Worm (Caenorhabditis elegans) whole organism, L3 larva: ENCODE data around the gene tsen-2.

ENCODE experiments used
- R02D3.7 ChIP-seq: fragments of 150-350 bp; optimal IDR thresholded peaks from 2 replicates; lab custom pipeline; 2014; ENCODE audit warnings: missing biosample characterization, missing genetic modification characterization
- aly-2 ChIP-seq: fragments of 150-350 bp; optimal IDR thresholded peaks from 2 replicates; lab custom pipeline; 2014; ENCODE audit warnings: missing biosample characterization, missing genetic modification characterization
- ceh-16 ChIP-seq: sonication (generic microtip); optimal IDR thresholded peaks from 2 replicates; lab custom pipeline; 2017; ENCODE audit warnings: missing biosample characterization, missing genetic modification characterization
- ceh-28 ChIP-seq: fragments of 150-350 bp; optimal IDR thresholded peaks from 2 replicates; lab custom pipeline; 2014; ENCODE audit warnings: missing biosample characterization, missing genetic modification reagents, missing genetic modification characterization
- ceh-82 ChIP-seq: fragments of 150-350 bp; optimal IDR thresholded peaks from 2 replicates; lab custom pipeline; 2014; ENCODE audit warnings: missing biosample characterization, missing genetic modification characterization
- ceh-9 ChIP-seq: sonication (generic microtip); optimal IDR thresholded peaks from 2 replicates; lab custom pipeline; 2018; ENCODE audit warnings: missing biosample characterization, missing genetic modification characterization
- egl-27 ChIP-seq: sonication (generic microtip); optimal IDR thresholded peaks from 4 replicates; lab custom pipeline; 2017; ENCODE audit warnings: missing biosample characterization, missing genetic modification reagents, missing genetic modification characterization
- egl-5 ChIP-seq: fragments of 150-350 bp; optimal IDR thresholded peaks from 2 replicates; lab custom pipeline; 2017; ENCODE audit warnings: missing biosample characterization, missing genetic modification reagents, missing genetic modification characterization, inconsistent platforms
- elt-1 ChIP-seq: fragments of 150-350 bp; optimal IDR thresholded peaks from 2 replicates; lab custom pipeline; 2014; ENCODE audit warnings: missing biosample characterization, missing genetic modification characterization
- elt-2 ChIP-seq: sonication (generic microtip); optimal IDR thresholded peaks from 2 replicates; lab custom pipeline; 2016; ENCODE audit warnings: missing genetic modification reagents, mild to moderate bottlenecking, missing genetic modification characterization, missing compliant biosample characterization
- elt-3 ChIP-seq, 3 experiments: fragments of 150-350 bp in 1 of 3; sonication (generic microtip) in 2 of 3; optimal IDR thresholded peaks; 2 replicates in 2 of 3; 4 replicates in 1 of 3; lab custom pipeline; 2014 to 2017; ENCODE audit warnings: missing biosample characterization in 3 of 3, missing genetic modification characterization in 3 of 3
- fkh-2 ChIP-seq: fragments of 150-350 bp; optimal IDR thresholded peaks from 2 replicates; lab custom pipeline; 2014; ENCODE audit warnings: missing biosample characterization, missing genetic modification reagents, missing genetic modification characterization
- hmg-11 ChIP-seq: sonication (generic microtip); optimal IDR thresholded peaks from 2 replicates; lab custom pipeline; 2016; ENCODE audit warnings: missing genetic modification characterization, missing compliant biosample characterization
- jun-1 ChIP-seq: fragments of 150-350 bp; optimal IDR thresholded peaks from 2 replicates; lab custom pipeline; 2014; ENCODE audit warnings: missing biosample characterization, missing genetic modification reagents, missing genetic modification characterization
- lin-15B ChIP-seq: fragments of 150-350 bp; optimal IDR thresholded peaks from 2 replicates; lab custom pipeline; 2014; ENCODE audit warnings: missing biosample characterization, missing genetic modification characterization
- lin-39 ChIP-seq: fragments of 150-350 bp; optimal IDR thresholded peaks from 2 replicates; lab custom pipeline; 2018; ENCODE audit warnings: missing biosample characterization, missing genetic modification reagents, missing genetic modification characterization
- lsy-12 ChIP-seq: sonication (generic microtip); optimal IDR thresholded peaks from 2 replicates; lab custom pipeline; 2016; ENCODE audit warnings: mild to moderate bottlenecking, missing genetic modification characterization, missing compliant biosample characterization
- mdl-1 ChIP-seq: fragments of 150-350 bp; optimal IDR thresholded peaks from 2 replicates; lab custom pipeline; 2014; ENCODE audit warnings: missing biosample characterization, missing genetic modification characterization
- mml-1 ChIP-seq: fragments of 150-350 bp; sonication (generic microtip); optimal IDR thresholded peaks from 3 replicates; lab custom pipeline; 2014; ENCODE audit warnings: missing biosample characterization, missing genetic modification characterization
- nfya-1 ChIP-seq: sonication (generic microtip); optimal IDR thresholded peaks from 2 replicates; lab custom pipeline; 2017; ENCODE audit warnings: missing genetic modification characterization, mild to moderate bottlenecking, missing compliant biosample characterization, antibody characterized with exemption, moderate library complexity; ENCODE audit not compliant: insufficient read depth
- nhr-23 ChIP-seq: fragments of 150-350 bp; optimal IDR thresholded peaks from 2 replicates; lab custom pipeline; 2014; ENCODE audit warnings: missing biosample characterization, missing genetic modification reagents, missing genetic modification characterization
- nhr-25 ChIP-seq: sonication (generic microtip); optimal IDR thresholded peaks from 2 replicates; lab custom pipeline; 2017; ENCODE audit warnings: missing biosample characterization, missing genetic modification characterization
- nhr-28 ChIP-seq: fragments of 150-350 bp; optimal IDR thresholded peaks from 2 replicates; lab custom pipeline; 2014; ENCODE audit warnings: missing biosample characterization, missing genetic modification characterization
- nhr-43 ChIP-seq: sonication (generic microtip); optimal IDR thresholded peaks from 2 replicates; lab custom pipeline; 2016; ENCODE audit warnings: mild to moderate bottlenecking, missing genetic modification characterization, missing compliant biosample characterization; ENCODE audit not compliant: poor library complexity, severe bottlenecking
- nhr-67 ChIP-seq: fragments of 150-350 bp; optimal IDR thresholded peaks from 2 replicates; lab custom pipeline; 2014; ENCODE audit warnings: missing biosample characterization, missing genetic modification characterization
- nhr-77 ChIP-seq: fragments of 150-350 bp; optimal IDR thresholded peaks from 2 replicates; lab custom pipeline; 2014; ENCODE audit warnings: missing biosample characterization, missing genetic modification characterization
- pha-4 ChIP-seq: fragments of 150-350 bp; optimal IDR thresholded peaks from 2 replicates; lab custom pipeline; 2014; ENCODE audit warnings: missing biosample characterization, missing genetic modification reagents, missing genetic modification characterization
- sea-2 ChIP-seq: fragments of 150-350 bp; sonication (generic microtip); optimal IDR thresholded peaks from 4 replicates; lab custom pipeline; 2014; ENCODE audit warnings: missing biosample characterization, missing genetic modification reagents, missing genetic modification characterization
- skn-1 ChIP-seq: fragments of 150-350 bp; optimal IDR thresholded peaks from 2 replicates; lab custom pipeline; 2014; ENCODE audit warnings: missing biosample characterization, missing genetic modification characterization
- tbx-2 ChIP-seq: sonication (generic microtip); optimal IDR thresholded peaks from 2 replicates; lab custom pipeline; 2016; ENCODE audit warnings: mild to moderate bottlenecking, missing genetic modification characterization, missing compliant biosample characterization
- unc-39 ChIP-seq: sonication (generic microtip); optimal IDR thresholded peaks from 4 replicates; lab custom pipeline; 2017; ENCODE audit warnings: missing biosample characterization, missing genetic modification characterization
- ztf-4 ChIP-seq: fragments of 150-350 bp; optimal IDR thresholded peaks from 2 replicates; lab custom pipeline; 2014; ENCODE audit warnings: missing biosample characterization, missing genetic modification characterization

The tsen-2 gene

ce11 chrIII:11856852-11857251 lies 41.2 kb downstream of the tsen-2 start:
- TF ChIP-seq elt-1 (tag; lab: Kevin White, UChicago) (no peak), jun-1 (no peak), lin-15B (tag; lab: Kevin White, UChicago) (no peak), tbx-2 (tag; lab: Kevin White, UChicago) (no peak)

- TF ChIP-seq sea-2 (GFP tag; lab: Kevin White, UChicago) (no peak), nhr-25 (no peak), lsy-12 (tag; lab: Kevin White, UChicago) (no peak), skn-1 (no peak), nhr-28 (tag; lab: Kevin White, UChicago) (no peak), egl-5 (tag; lab: Kevin White, UChicago) (no peak), nhr-77 (tag; lab: Kevin White, UChicago) (no peak), ceh-16 (tag; lab: Kevin White, UChicago) (no peak), lin-39 (tag; lab: Kevin White, UChicago) (no peak), mdl-1 (tag; lab: Kevin White, UChicago) (no peak), pha-4 (no peak)
Observed at ce11 chrIII:11853533-11853932, 44.5 kb downstream of the tsen-2 start.

ce11 chrIII:11849590-11849989 lies 48.5 kb downstream of the tsen-2 start:
- TF ChIP-seq R02D3.7 (tag; lab: Kevin White, UChicago), result no peak
- TF ChIP-seq elt-3 (tag; optimal IDR thresholded peaks at IDR 0.05; lab: Kevin White, UChicago), result no peak
- no peak for TF ChIP-seq nfya-1
- TF ChIP-seq lsy-12 (tag; lab: Kevin White, UChicago), result no peak
- TF ChIP-seq elt-2 (tag; lab: Kevin White, UChicago), result no peak
- TF ChIP-seq aly-2 (tag; lab: Kevin White, UChicago), result no peak
- TF ChIP-seq nhr-43 (tag; lab: Kevin White, UChicago), result no peak
- TF ChIP-seq skn-1, result no peak
- no peak for TF ChIP-seq elt-1 (tag; lab: Kevin White, UChicago)
- no peak for TF ChIP-seq nhr-77 (tag; lab: Kevin White, UChicago)
- TF ChIP-seq, all 47 proteins: peak for 0

- no peak for TF ChIP-seq ceh-9 (tag; lab: Kevin White, UChicago)
- TF ChIP-seq ztf-4 (tag; lab: Kevin White, UChicago), result no peak
- no peak for TF ChIP-seq ceh-82 (tag; lab: Kevin White, UChicago)
- no peak for TF ChIP-seq mml-1 (tag; lab: Kevin White, UChicago)
Observed at ce11 chrIII:11848317-11848716, 49.8 kb downstream of the tsen-2 start.

ce11 chrIII:11847658-11848202 lies 50.3 kb downstream of the tsen-2 start, which contains the start of gene mif-1:
Gene mif-1 (plus strand): TSS chrIII:11848152.
- TF ChIP-seq fkh-2 (tag; lab: Kevin White, UChicago) (no peak), egl-5 (tag; lab: Kevin White, UChicago) (peak; percentile 59), lin-15B (tag; lab: Kevin White, UChicago) (peak; percentile 66), nhr-67 (tag; lab: Kevin White, UChicago) (no peak), pha-4 (peak; percentile 69), sea-2 (GFP tag; lab: Kevin White, UChicago) (no peak), ceh-82 (tag; lab: Kevin White, UChicago) (no peak), egl-27 (tag; lab: Kevin White, UChicago) (no peak), aly-2 (tag; lab: Kevin White, UChicago) (no peak), nfya-1 (peak; percentile 97), ceh-28 (tag; lab: Kevin White, UChicago) (no peak), jun-1 (no peak), ztf-4 (tag; lab: Kevin White, UChicago) (no peak), hmg-11 (tag; lab: Kevin White, UChicago) (peak; percentile 33), elt-1 (tag; lab: Kevin White, UChicago) (no peak), elt-2 (tag; lab: Kevin White, UChicago) (peak; percentile 9), unc-39 (tag; lab: Kevin White, UChicago) (no peak), nhr-23 (no peak), lin-39 (tag; lab: Kevin White, UChicago) (peak; percentile 64)
